Fruit fly (Drosophila melanogaster): ENCODE results near the gene CG31677.

Gene CG31677

dm6 chr2L:20648612-20649011 is 44.6 kb upstream of the CG31677 start, which contains the start of gene CG18810:
Gene CG18810, plus strand, starts transcription at chr2L:20648912.
- TF ChIP-seq lola (GFP tag; optimal IDR thresholded peaks at IDR 0.05) (no peak), h (GFP tag; optimal IDR thresholded peaks at IDR 0.05) (no peak), br (GFP tag; optimal IDR thresholded peaks at IDR 0.05) (no peak), foxo (GFP tag; optimal IDR thresholded peaks at IDR 0.05) (no peak), Mio (GFP tag; optimal IDR thresholded peaks at IDR 0.05) (no peak), Hr83 (GFP tag; optimal IDR thresholded peaks at IDR 0.05; ENCODE audit: poor library complexity, severe bottlenecking) (no peak), OdsH (GFP tag; optimal IDR thresholded peaks at IDR 0.05) (no peak), woc (GFP tag; optimal IDR thresholded peaks at IDR 0.05) (no peak), Sp1 (GFP tag; optimal IDR thresholded peaks at IDR 0.05) (no peak), pan (optimal IDR thresholded peaks at IDR 0.05) (no peak), CG9705 (GFP tag; optimal IDR thresholded peaks at IDR 0.05) (no peak), Hnf4 (GFP tag; optimal IDR thresholded peaks at IDR 0.05) (no peak), fru (GFP tag; optimal IDR thresholded peaks at IDR 0.05) (no peak), usp (GFP tag; optimal IDR thresholded peaks at IDR 0.05) (no peak), CrebA (GFP tag; optimal IDR thresholded peaks at IDR 0.05; ENCODE audit: borderline replicate concordance) (no peak), Myc (optimal IDR thresholded peaks at IDR 0.05) (no peak), Rel (GFP tag; optimal IDR thresholded peaks at IDR 0.05) (no peak), Rel (tag; optimal IDR thresholded peaks at IDR 0.05) (no peak)

dm6 chr2L:20647240-20647908 is 43.4 kb upstream of the CG31677 start:
- TF ChIP-seq N (GFP tag; optimal IDR thresholded peaks at IDR 0.05) (no peak), h (GFP tag; optimal IDR thresholded peaks at IDR 0.05) (peak; percentile 11), Rel (GFP tag; optimal IDR thresholded peaks at IDR 0.05) (no peak), Rel (tag; optimal IDR thresholded peaks at IDR 0.05) (peak; percentile 89), CG32264 (GFP tag; optimal IDR thresholded peaks at IDR 0.05) (peak; percentile 6), Dif (GFP tag; optimal IDR thresholded peaks at IDR 0.05; ENCODE audit: partially characterized antibody) (no peak), rgr (GFP tag; optimal IDR thresholded peaks at IDR 0.05) (peak; percentile 23), psq (GFP tag; optimal IDR thresholded peaks at IDR 0.05) (no peak)

- TF ChIP-seq dmrt93B (GFP tag; optimal IDR thresholded peaks at IDR 0.05) = no peak
- TF ChIP-seq CG9705 (GFP tag; optimal IDR thresholded peaks at IDR 0.05) = peak; percentile 87
- TF ChIP-seq HLH106 (tag; optimal IDR thresholded peaks at IDR 0.05) = peak; percentile 95
- TF ChIP-seq psq (GFP tag; optimal IDR thresholded peaks at IDR 0.05) = peak; percentile 85
- peak; percentile 94 for TF ChIP-seq Sp1 (GFP tag; optimal IDR thresholded peaks at IDR 0.05)
- peak; percentile 82 for TF ChIP-seq Hnf4 (GFP tag; optimal IDR thresholded peaks at IDR 0.05)
- peak; percentile 59 for TF ChIP-seq Mio (GFP tag; optimal IDR thresholded peaks at IDR 0.05)
- TF ChIP-seq Dif (GFP tag; optimal IDR thresholded peaks at IDR 0.05; ENCODE audit: partially characterized antibody) = no peak
- peak; percentile 53 for TF ChIP-seq GATAd (GFP tag; optimal IDR thresholded peaks at IDR 0.05)
- peak; percentile 92 for TF ChIP-seq brk (GFP tag; optimal IDR thresholded peaks at IDR 0.05)
- peak; percentile 60 for TF ChIP-seq dsf (GFP tag; optimal IDR thresholded peaks at IDR 0.05; ENCODE audit: borderline replicate concordance)
- TF ChIP-seq Abd-B (GFP tag; optimal IDR thresholded peaks at IDR 0.05) = no peak
- peak; percentile 80 for TF ChIP-seq woc (GFP tag; optimal IDR thresholded peaks at IDR 0.05)
- peak; percentile 91 for TF ChIP-seq fru (GFP tag; optimal IDR thresholded peaks at IDR 0.05)
- TF ChIP-seq CrebA (GFP tag; optimal IDR thresholded peaks at IDR 0.05; ENCODE audit: borderline replicate concordance) = no peak
- peak; percentile 56 for TF ChIP-seq Hr83 (GFP tag; optimal IDR thresholded peaks at IDR 0.05; ENCODE audit: poor library complexity, severe bottlenecking)
- no peak for TF ChIP-seq usp (GFP tag; optimal IDR thresholded peaks at IDR 0.05)
- TF ChIP-seq Rel (GFP tag; optimal IDR thresholded peaks at IDR 0.05) = no peak
- TF ChIP-seq Rel (tag; optimal IDR thresholded peaks at IDR 0.05) = peak; percentile 68
- peak; percentile 15 for TF ChIP-seq Myc (optimal IDR thresholded peaks at IDR 0.05)
- TF ChIP-seq br (GFP tag; optimal IDR thresholded peaks at IDR 0.05) = peak; percentile 87
- no peak for TF ChIP-seq N (GFP tag; optimal IDR thresholded peaks at IDR 0.05)
- no peak for TF ChIP-seq dl (GFP tag; optimal IDR thresholded peaks at IDR 0.05; ENCODE audit: insufficient read depth in 1 of 2, partially characterized antibody in 2 of 2)
- no peak for TF ChIP-seq jim (GFP tag; optimal IDR thresholded peaks at IDR 0.05)
- no peak for TF ChIP-seq sage (GFP tag; optimal IDR thresholded peaks at IDR 0.05)
- peak; percentile 91 for TF ChIP-seq OdsH (GFP tag; optimal IDR thresholded peaks at IDR 0.05)
- no peak for TF ChIP-seq tai (GFP tag; optimal IDR thresholded peaks at IDR 0.05)
- TF ChIP-seq rgr (GFP tag; optimal IDR thresholded peaks at IDR 0.05) = peak; percentile 93
- TF ChIP-seq lola (GFP tag; optimal IDR thresholded peaks at IDR 0.05) = no peak
- no peak for TF ChIP-seq Hr78 (GFP tag; optimal IDR thresholded peaks at IDR 0.05)
- peak; percentile 91 for TF ChIP-seq h (GFP tag; optimal IDR thresholded peaks at IDR 0.05)
- TF ChIP-seq foxo (GFP tag; optimal IDR thresholded peaks at IDR 0.05) = peak in 1 of 2 experiments; percentile 95
- no peak for TF ChIP-seq pan (optimal IDR thresholded peaks at IDR 0.05)
- TF ChIP-seq CG32264 (GFP tag; optimal IDR thresholded peaks at IDR 0.05) = peak; percentile 58
- peak; percentile 88 for TF ChIP-seq ey (GFP tag; optimal IDR thresholded peaks at IDR 0.05)
- peak; percentile 84 for TF ChIP-seq sv (GFP tag; optimal IDR thresholded peaks at IDR 0.05)
- TF ChIP-seq Jra (GFP tag; optimal IDR thresholded peaks at IDR 0.05) = peak; percentile 80
Observed at dm6 chr2L:20645394-20645869, 41.4 kb upstream of the CG31677 start, which contains the start of the genes phr6-4 and CG2608. Gene phr6-4, minus strand, starts transcription at chr2L:20645791. Gene CG2608, plus strand, starts transcription at chr2L:20645822.

All from whole organism, wandering third instar larva.